Worm (Caenorhabditis elegans) whole organism, young adult: ENCODE measurements around the gene srt-7.

Source experiments
- F37B4.10 ChIP-seq: fragments of 200-800 bp; sonication (Bioruptor generic); IDR thresholded peaks from 2 replicates; pipeline ENCODE4 v1.3.6; 2022; ENCODE audit warnings: missing genetic modification characterization, missing compliant biosample characterization
- Y53F4B.3 ChIP-seq: fragments of 200-800 bp; sonication (Bioruptor generic); IDR thresholded peaks from 2 replicates; pipeline ENCODE4 v1.3.6; 2022; ENCODE audit warnings: missing genetic modification reagents, missing genetic modification characterization, missing compliant biosample characterization
- Y67H2A.10 ChIP-seq: fragments of 200-800 bp; sonication (Bioruptor generic); conservative IDR thresholded peaks from 2 replicates; pipeline ENCODE4 v1.3.6; 2022; ENCODE audit warnings: missing genetic modification reagents, missing genetic modification characterization, missing compliant biosample characterization
- ZK185.1 ChIP-seq: sonication (generic microtip); optimal IDR thresholded peaks from 2 replicates; lab custom pipeline; 2016; ENCODE audit warnings: mild to moderate bottlenecking, missing genetic modification characterization, missing compliant biosample characterization; ENCODE audit not compliant: poor library complexity, severe bottlenecking
- akir-1 ChIP-seq: fragments of 200-800 bp; sonication (Bioruptor generic); optimal IDR thresholded peaks from 2 replicates; lab custom pipeline; 2018; ENCODE audit warnings: mild to moderate bottlenecking, missing genetic modification characterization, moderate library complexity, missing compliant biosample characterization
- egrh-3 ChIP-seq: fragments of 200-800 bp; sonication (Bioruptor generic); IDR thresholded peaks from 2 replicates; pipeline ENCODE4 v1.3.6; 2022; ENCODE audit warnings: missing genetic modification reagents, missing genetic modification characterization, missing compliant biosample characterization
- ets-4 ChIP-seq: fragments of 200-800 bp; sonication (Bioruptor generic); optimal IDR thresholded peaks from 2 replicates; lab custom pipeline; 2018; ENCODE audit warnings: mild to moderate bottlenecking, missing genetic modification characterization, missing compliant biosample characterization
- lin-40 ChIP-seq: sonication (generic microtip); optimal IDR thresholded peaks from 2 replicates; lab custom pipeline; 2016; ENCODE audit warnings: missing genetic modification characterization, mild to moderate bottlenecking, missing compliant biosample characterization, missing genotype, missing genetic modification reagents
- lir-1 ChIP-seq: fragments of 200-800 bp; sonication (Bioruptor generic); conservative IDR thresholded peaks from 2 replicates; pipeline ENCODE4 v1.3.6; 2022; ENCODE audit warnings: missing genetic modification reagents, missing genetic modification characterization, missing compliant biosample characterization
- nfya-1 ChIP-seq: sonication (generic microtip); optimal IDR thresholded peaks from 2 replicates; lab custom pipeline; 2017; ENCODE audit warnings: antibody characterized with exemption, missing compliant biosample characterization, missing genetic modification characterization, borderline replicate concordance; ENCODE audit not compliant: insufficient read depth
- nhr-80 ChIP-seq: sonication (generic microtip); optimal IDR thresholded peaks from 2 replicates; lab custom pipeline; 2016; ENCODE audit warnings: missing genetic modification characterization, missing compliant biosample characterization
- pha-4 ChIP-seq: fragments of 150-350 bp; sonication (generic microtip); optimal IDR thresholded peaks from 2 replicates; lab custom pipeline; 2014; ENCODE audit warnings: missing biosample characterization, missing genetic modification reagents, missing genetic modification characterization
- rpc-1 ChIP-seq, 2 experiments: fragments of 150-350 bp in 1 of 2; sonication (generic microtip) in 1 of 2; optimal IDR thresholded peaks; 2 replicates each; lab custom pipeline; 2014 to 2018; ENCODE audit warnings: missing biosample characterization in 1 of 2, missing genetic modification characterization in 1 of 2, missing genetic modification reagents in 1 of 2, missing genotype in 1 of 2
- unc-62 ChIP-seq: fragments of 150-350 bp; optimal IDR thresholded peaks from 2 replicates; lab custom pipeline; 2014; ENCODE audit warnings: missing biosample characterization, missing genetic modification reagents, missing genetic modification characterization

ce11 chrV:3040930-3041329, 40.6 kb upstream of the srt-7 start:
- no peak for TF ChIP-seq ets-4
- no peak for TF ChIP-seq unc-62 (GFP tag; lab: Kevin White, UChicago)
- TF ChIP-seq ZK185.1 (tag; lab: Kevin White, UChicago) = no peak
- TF ChIP-seq lir-1 (GFP tag; lab: Robert Waterston, UW) = no peak
- TF ChIP-seq Y67H2A.10 (GFP tag; lab: Robert Waterston, UW) = no peak
- no peak for TF ChIP-seq nhr-80
- no peak for TF ChIP-seq lin-40 (tag; lab: Kevin White, UChicago)
- no peak for TF ChIP-seq Y53F4B.3 (GFP tag; lab: Robert Waterston, UW)
- no peak for TF ChIP-seq F37B4.10 (GFP tag; lab: Robert Waterston, UW)
- TF ChIP-seq rpc-1 (optimal IDR thresholded peaks at IDR 0.05; lab: Kevin White, UChicago) = no peak
- TF ChIP-seq rpc-1 (tag; optimal IDR thresholded peaks at IDR 0.05; lab: Kevin White, UChicago) = no peak
- no peak for TF ChIP-seq akir-1
- no peak for TF ChIP-seq egrh-3 (GFP tag; lab: Robert Waterston, UW)
- no peak for TF ChIP-seq nfya-1 (tag; lab: Kevin White, UChicago)
- TF ChIP-seq pha-4 (tag; lab: Kevin White, UChicago) = no peak
